Worm (Caenorhabditis elegans) whole organism, L1 larva: ENCODE data around the gene nphp-1.

ENCODE experiments used
- ama-1 ChIP-seq: fragments of 150-350 bp; optimal IDR thresholded peaks from 2 replicates; lab custom pipeline; 2014
- nhr-11 ChIP-seq: fragments of 150-350 bp; optimal IDR thresholded peaks from 2 replicates; lab custom pipeline; 2014; ENCODE audit warnings: missing biosample characterization, missing genetic modification characterization
- nhr-76 ChIP-seq: sonication (generic microtip); optimal IDR thresholded peaks from 2 replicates; lab custom pipeline; 2017; ENCODE audit warnings: missing biosample characterization, missing genetic modification characterization
- skn-1 ChIP-seq: fragments of 150-350 bp; optimal IDR thresholded peaks from 2 replicates; lab custom pipeline; 2014; ENCODE audit warnings: missing biosample characterization, missing genetic modification characterization

DNA sequence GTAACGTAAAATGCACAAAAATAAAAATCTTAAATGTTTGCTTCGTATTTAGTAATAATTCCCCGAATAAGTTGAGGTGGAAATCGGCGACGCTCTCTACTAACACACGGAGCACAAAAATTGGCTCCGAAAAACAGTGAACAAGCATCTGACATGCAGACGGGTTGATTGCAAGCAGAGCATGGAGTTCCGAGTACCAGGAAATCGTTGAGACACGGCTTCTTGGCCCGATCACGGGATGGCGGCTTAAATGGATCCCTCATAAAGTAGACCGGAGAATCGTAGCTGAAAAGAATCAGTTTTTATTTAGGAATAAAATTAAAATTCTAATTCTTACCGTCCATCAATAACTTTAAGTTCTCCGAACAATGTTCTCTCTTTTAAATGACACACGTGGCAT is 10.2 kb upstream of the nphp-1 start:
- no peak for TF ChIP-seq ama-1
- TF ChIP-seq nhr-76 (tag; lab: Kevin White, UChicago): no peak
- no peak for TF ChIP-seq nhr-11 (tag; lab: Kevin White, UChicago)
- no peak for TF ChIP-seq skn-1
